Worm (Caenorhabditis elegans) whole organism, L4/young adult: ENCODE results near the gene best-22.

ENCODE experiments used
- W03F9.2 ChIP-seq: fragments of 150-350 bp; optimal IDR thresholded peaks from 2 replicates; lab custom pipeline; 2014; ENCODE audit warnings: missing biosample characterization, missing genetic modification characterization
- dao-5 ChIP-seq: sonication (generic microtip); optimal IDR thresholded peaks from 2 replicates; lab custom pipeline; 2016; ENCODE audit warnings: missing genotype, missing genetic modification characterization, moderate library complexity, missing compliant biosample characterization
- him-1 ChIP-seq: sonication (generic microtip); optimal IDR thresholded peaks from 2 replicates; lab custom pipeline; 2016; ENCODE audit warnings: missing genotype, missing genetic modification reagents, missing genetic modification characterization, missing compliant biosample characterization

DNA sequence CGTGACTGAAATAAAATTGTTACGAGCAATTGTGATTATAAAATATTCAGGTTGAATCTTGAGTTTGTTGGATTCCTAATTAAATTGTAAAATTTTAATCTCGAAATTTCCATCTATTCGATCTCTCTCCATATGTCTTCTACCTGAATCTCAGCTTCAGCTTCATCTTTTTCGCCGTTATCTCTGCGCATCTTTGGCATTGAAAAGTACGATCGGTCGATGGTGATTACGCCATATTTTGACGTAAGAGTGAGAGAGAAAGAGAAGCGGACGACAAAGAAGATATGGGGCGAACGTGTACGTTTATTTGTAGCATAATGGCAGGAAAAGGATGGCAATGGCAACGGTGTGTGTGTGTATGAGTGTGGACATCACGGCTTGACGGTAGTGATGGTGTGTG is 16.8 kb downstream of the best-22 start:
- TF ChIP-seq dao-5 (tag; lab: Kevin White, UChicago) (no peak), him-1 (tag; lab: Kevin White, UChicago) (no peak), W03F9.2 (tag; lab: Kevin White, UChicago) (no peak)
